Fruit fly (Drosophila melanogaster) whole organism, prepupa: ENCODE data around the gene CG17930.

Source experiments
- Blimp-1 ChIP-seq: fragments of 200-800 bp; sonication (Bioruptor generic); optimal IDR thresholded peaks from 3 replicates; lab custom pipeline; 2017; ENCODE audit warnings: missing biosample characterization, missing genetic modification characterization, mild to moderate bottlenecking, moderate library complexity, missing genetic modification reagents
- CG11762 ChIP-seq: fragments of 200-800 bp; sonication (Bioruptor generic); optimal IDR thresholded peaks from 3 replicates; lab custom pipeline; 2016; ENCODE audit warnings: missing biosample characterization, missing genetic modification characterization; ENCODE audit not compliant: insufficient read depth
- CG3032 ChIP-seq: fragments of 200-800 bp; optimal IDR thresholded peaks from 2 replicates; lab custom pipeline; 2019; ENCODE audit warnings: missing biosample characterization, mild to moderate bottlenecking, missing genetic modification characterization, moderate library complexity
- CG6163 ChIP-seq: fragments of 200-800 bp; sonication (Bioruptor generic); IDR thresholded peaks from 3 replicates; pipeline ENCODE4 v1.3.6; 2022; ENCODE audit warnings: missing biosample characterization, missing genetic modification characterization
- Eip75B ChIP-seq: fragments of 200-800 bp; sonication (Bioruptor generic); optimal IDR thresholded peaks from 3 replicates; lab custom pipeline; 2016; ENCODE audit warnings: missing biosample characterization, missing genetic modification characterization
- Eip93F ChIP-seq: fragments of 200-800 bp; sonication (Bioruptor generic); optimal IDR thresholded peaks from 2 replicates; lab custom pipeline; 2016; ENCODE audit warnings: missing biosample characterization, mild to moderate bottlenecking, missing genetic modification characterization
- Hr39 ChIP-seq: fragments of 200-800 bp; sonication (Bioruptor generic); optimal IDR thresholded peaks from 2 replicates; lab custom pipeline; 2016; ENCODE audit warnings: missing biosample characterization, missing genetic modification characterization
- Lpt ChIP-seq: fragments of 200-800 bp; sonication (Bioruptor generic); optimal IDR thresholded peaks from 3 replicates; lab custom pipeline; 2016; ENCODE audit warnings: missing biosample characterization, missing genetic modification characterization
- Met ChIP-seq: fragments of 200-800 bp; sonication (Bioruptor generic); optimal IDR thresholded peaks from 3 replicates; lab custom pipeline; 2016; ENCODE audit warnings: missing biosample characterization, missing genetic modification characterization
- achi ChIP-seq: fragments of 200-800 bp; sonication (Bioruptor generic); optimal IDR thresholded peaks from 3 replicates; lab custom pipeline; 2016; ENCODE audit warnings: missing biosample characterization, missing genetic modification characterization
- dac ChIP-seq: fragments of 200-800 bp; sonication (Bioruptor generic); optimal IDR thresholded peaks from 2 replicates; lab custom pipeline; 2017; ENCODE audit warnings: missing biosample characterization, mild to moderate bottlenecking, missing genetic modification characterization
- eg ChIP-seq: fragments of 200-800 bp; sonication (Bioruptor generic); IDR thresholded peaks from 3 replicates; pipeline ENCODE4 v1.3.6; 2022; ENCODE audit warnings: missing biosample characterization, missing genetic modification characterization
- svp ChIP-seq: fragments of 200-800 bp; sonication (Bioruptor generic); peaks from one replicate; lab custom pipeline; 2016; ENCODE audit warnings: missing biosample characterization, missing genetic modification characterization

DNA sequence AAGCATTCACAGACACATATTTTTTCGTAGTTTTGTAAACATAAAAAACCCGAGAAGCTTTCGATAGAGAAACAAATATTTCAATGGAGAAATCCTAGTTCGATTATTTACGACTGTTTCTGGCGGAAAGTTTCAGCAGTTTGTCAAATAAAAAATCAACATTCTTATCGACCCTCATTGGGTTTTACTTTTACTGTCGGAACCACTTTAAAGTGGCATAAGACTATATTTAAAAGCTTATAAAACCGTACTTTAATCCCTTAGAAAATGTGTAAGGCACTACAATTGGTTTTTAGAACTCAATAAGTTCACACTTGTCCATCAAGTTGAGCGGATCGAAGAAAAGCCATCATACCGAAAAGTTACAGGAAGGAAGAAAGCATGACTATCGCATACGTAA lies 2.5 kb upstream of the CG17930 start, which contains the start of gene CG17929:
- TF ChIP-seq Lpt (GFP tag; lab: Kevin White, UChicago) (no peak), CG11762 (GFP tag; lab: Kevin White, UChicago) (no peak), Blimp-1 (GFP tag; lab: Kevin White, UChicago) (no peak), CG3032 (tag; lab: Kevin White, UChicago) (no peak), CG6163 (no peak), eg (no peak), Met (no peak), svp (no peak), achi (GFP tag; lab: Kevin White, UChicago) (no peak), Hr39 (GFP tag; lab: Kevin White, UChicago) (no peak), Eip75B (GFP tag; lab: Kevin White, UChicago) (no peak), Eip93F (GFP tag; lab: Kevin White, UChicago) (no peak), dac (no peak)
